Worm (Caenorhabditis elegans): ENCODE measurements around the gene tmem-231.

ce11 chrIV:8377501-8377900, 49.1 kb upstream of the tmem-231 start, which contains the start of gene D2096.7:
- TF ChIP-seq nhr-25 (tag; optimal IDR thresholded peaks at IDR 0.05), result no peak
- TF ChIP-seq nhr-10 (tag; optimal IDR thresholded peaks at IDR 0.05), result no peak
- no peak for TF ChIP-seq ztf-4 (tag; optimal IDR thresholded peaks at IDR 0.05)
- no peak for TF ChIP-seq nhr-21 (tag; optimal IDR thresholded peaks at IDR 0.05)
- no peak for TF ChIP-seq nhr-237 (tag; optimal IDR thresholded peaks at IDR 0.05)
- no peak for TF ChIP-seq C34F6.9 (tag; optimal IDR thresholded peaks at IDR 0.05)
- no peak for TF ChIP-seq elt-1 (tag; optimal IDR thresholded peaks at IDR 0.05)
- no peak for TF ChIP-seq lsy-2 (tag; optimal IDR thresholded peaks at IDR 0.05)
- no peak for TF ChIP-seq blmp-1 (tag; optimal IDR thresholded peaks at IDR 0.05; ENCODE audit: insufficient read depth)
